Fruit fly (Drosophila melanogaster): ENCODE data around the gene Wnt4.

Gene Wnt4

DNA sequence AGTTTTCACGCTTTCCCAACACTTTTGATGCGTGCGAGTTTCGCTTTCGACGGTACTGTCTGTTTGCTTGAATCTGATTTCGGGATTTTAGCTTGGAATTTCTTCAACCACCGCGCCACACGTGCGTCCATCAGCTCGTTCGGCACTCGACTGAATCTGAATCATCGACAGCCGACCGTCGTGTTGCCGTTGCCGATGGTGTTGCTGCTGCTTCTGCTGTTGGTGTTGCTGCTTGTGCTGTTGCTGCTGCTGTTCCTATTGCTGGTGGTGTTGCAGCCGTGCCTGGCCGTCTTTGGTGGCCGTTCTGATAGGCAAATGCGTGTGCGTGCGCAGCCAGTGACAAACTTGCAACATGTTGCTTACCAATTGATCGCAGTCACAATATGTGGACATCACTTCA, at the start of gene Wnt4 (continued):
- TF ChIP-seq bcd (GFP tag; optimal IDR thresholded peaks at IDR 0.05) (no peak), Hmr (GFP tag; optimal IDR thresholded peaks at IDR 0.05) (no peak), Lpt (GFP tag; optimal IDR thresholded peaks at IDR 0.05) (no peak), pan (optimal IDR thresholded peaks at IDR 0.05) (no peak), pan (GFP tag; optimal IDR thresholded peaks at IDR 0.05 in 1 of 2, IDR thresholded peaks at IDR 0.05 in 1 of 2) (peak in 1 of 2 experiments; percentile 15), CG11696 (GFP tag; IDR thresholded peaks at IDR 0.05) (0 out of 2 replicates have a peak, but pooled peaks have one; percentile 36), CG4820 (GFP tag; optimal IDR thresholded peaks at IDR 0.05) (no peak), kah (GFP tag; optimal IDR thresholded peaks at IDR 0.05) (no peak), Sry-β (GFP tag; optimal IDR thresholded peaks at IDR 0.05) (no peak), Eip74EF (GFP tag; optimal IDR thresholded peaks at IDR 0.05) (no peak), Asciz (GFP tag; optimal IDR thresholded peaks at IDR 0.05) (no peak), CG5180 (GFP tag; optimal IDR thresholded peaks at IDR 0.05) (peak; percentile 85), Spps (tag; optimal IDR thresholded peaks at IDR 0.05) (no peak), ab (GFP tag; optimal IDR thresholded peaks at IDR 0.05) (no peak), CG15696 (tag; optimal IDR thresholded peaks at IDR 0.05) (no peak), psq (GFP tag; optimal IDR thresholded peaks at IDR 0.05) (no peak), croc (GFP tag; conservative IDR thresholded peaks at IDR 0.05) (no peak), CG18011 (GFP tag; optimal IDR thresholded peaks at IDR 0.05) (no peak), CG43689 (GFP tag; IDR thresholded peaks at IDR 0.05) (no peak), unpg (GFP tag; optimal IDR thresholded peaks at IDR 0.05) (no peak), gsb (GFP tag; IDR thresholded peaks at IDR 0.05) (no peak; the same call in 1 of the 2 replicates), pnt (GFP tag; optimal IDR thresholded peaks at IDR 0.05) (no peak), sima (GFP tag; optimal IDR thresholded peaks at IDR 0.05) (no peak), CG10462 (GFP tag; optimal IDR thresholded peaks at IDR 0.05) (no peak), fd3F (GFP tag; optimal IDR thresholded peaks at IDR 0.05) (no peak), Bteb2 (GFP tag; optimal IDR thresholded peaks at IDR 0.05) (no peak), gro (GFP tag; optimal IDR thresholded peaks at IDR 0.05) (no peak), CG10565 (GFP tag; optimal IDR thresholded peaks at IDR 0.05) (no peak), CG31388 (GFP tag; optimal IDR thresholded peaks at IDR 0.05) (no peak), CG18476 (GFP tag; optimal IDR thresholded peaks at IDR 0.05) (no peak), CG3726 (GFP tag; IDR thresholded peaks at IDR 0.05) (no peak), zen (tag; optimal IDR thresholded peaks at IDR 0.05) (no peak), CG10274 (GFP tag; optimal IDR thresholded peaks at IDR 0.05) (no peak), mld (GFP tag; IDR thresholded peaks at IDR 0.05; ENCODE audit: partially characterized antibody) (no peak), CG15269 (tag; optimal IDR thresholded peaks at IDR 0.05) (no peak), Max (GFP tag; optimal IDR thresholded peaks at IDR 0.05) (no peak), sisA (GFP tag; IDR thresholded peaks at IDR 0.05) (no peak), hth (optimal IDR thresholded peaks at IDR 0.05) (no peak), eve (GFP tag; optimal IDR thresholded peaks at IDR 0.05) (no peak), CG14965 (GFP tag; optimal IDR thresholded peaks at IDR 0.05; ENCODE audit: borderline replicate concordance) (no peak), CG10209 (GFP tag; optimal IDR thresholded peaks at IDR 0.05) (no peak), CG9932 (GFP tag; IDR thresholded peaks at IDR 0.05) (no peak), CG11085 (GFP tag; IDR thresholded peaks at IDR 0.05) (no peak), Jarid2 (GFP tag; optimal IDR thresholded peaks at IDR 0.05) (peak; percentile 97), CG1529 (GFP tag; optimal IDR thresholded peaks at IDR 0.05) (no peak), ash1 (GFP tag; optimal IDR thresholded peaks at IDR 0.05) (no peak), hbn (GFP tag; IDR thresholded peaks at IDR 0.05; ENCODE audit: partially characterized antibody) (no peak), dan (GFP tag; IDR thresholded peaks at IDR 0.05) (no peak), row (GFP tag; IDR thresholded peaks at IDR 0.05) (no peak), bbx (GFP tag; IDR thresholded peaks at IDR 0.05; ENCODE audit: partially characterized antibody) (peak; percentile 65), trh (GFP tag; optimal IDR thresholded peaks at IDR 0.05) (no peak), run (tag; optimal IDR thresholded peaks at IDR 0.05) (no peak)

All from whole organism, embryonic.